Worm (Caenorhabditis elegans) whole organism, late embryonic: ENCODE measurements around the gene abi-1.

Source experiments
- C08G9.2 ChIP-seq: sonication (generic microtip); optimal IDR thresholded peaks from 2 replicates; lab custom pipeline; 2016; ENCODE audit warnings: mild to moderate bottlenecking, missing genetic modification characterization, moderate library complexity, missing compliant biosample characterization
- C38D4.7 ChIP-seq: fragments of 200-800 bp; sonication (Bioruptor generic); optimal IDR thresholded peaks from 2 replicates; lab custom pipeline; 2018; ENCODE audit warnings: mild to moderate bottlenecking, missing genetic modification characterization, moderate library complexity, missing compliant biosample characterization
- K02D7.2 ChIP-seq: sonication (generic microtip); optimal IDR thresholded peaks from 2 replicates; lab custom pipeline; 2017; ENCODE audit warnings: mild to moderate bottlenecking, missing genetic modification characterization, missing compliant biosample characterization
- ahr-1 ChIP-seq: sonication (generic microtip); optimal IDR thresholded peaks from 2 replicates; lab custom pipeline; 2016; ENCODE audit warnings: missing genetic modification characterization, missing compliant biosample characterization
- ama-1 ChIP-seq: fragments of 150-350 bp; optimal IDR thresholded peaks from 2 replicates; lab custom pipeline; 2014
- ceh-18 ChIP-seq: sonication (generic microtip); optimal IDR thresholded peaks from 2 replicates; lab custom pipeline; 2016; ENCODE audit warnings: missing genetic modification characterization, missing compliant biosample characterization
- ceh-2 ChIP-seq: sonication (generic microtip); optimal IDR thresholded peaks from 2 replicates; lab custom pipeline; 2016; ENCODE audit warnings: missing genotype, missing genetic modification characterization, missing compliant biosample characterization
- ceh-22 ChIP-seq: sonication (generic microtip); optimal IDR thresholded peaks from 2 replicates; lab custom pipeline; 2017; ENCODE audit warnings: missing biosample characterization, missing genetic modification characterization
- ceh-24 ChIP-seq: sonication (generic microtip); optimal IDR thresholded peaks from 2 replicates; lab custom pipeline; 2016; ENCODE audit warnings: mild to moderate bottlenecking, missing genetic modification characterization, missing compliant biosample characterization
- ceh-30 ChIP-seq: fragments of 150-350 bp; optimal IDR thresholded peaks from 2 replicates; lab custom pipeline; 2014; ENCODE audit warnings: missing biosample characterization, missing genetic modification characterization
- ceh-31 ChIP-seq: sonication (generic microtip); optimal IDR thresholded peaks from 2 replicates; lab custom pipeline; 2016; ENCODE audit warnings: missing genetic modification characterization, missing compliant biosample characterization
- ceh-34 ChIP-seq: sonication (generic microtip); optimal IDR thresholded peaks from 2 replicates; lab custom pipeline; 2016; ENCODE audit warnings: mild to moderate bottlenecking, missing genetic modification characterization, missing compliant biosample characterization
- ceh-48 ChIP-seq: sonication (generic microtip); optimal IDR thresholded peaks from 2 replicates; lab custom pipeline; 2016; ENCODE audit warnings: missing genetic modification characterization, inconsistent platforms, missing compliant biosample characterization
- ceh-6 ChIP-seq: fragments of 200-800 bp; sonication (Bioruptor generic); optimal IDR thresholded peaks from 2 replicates; lab custom pipeline; 2018; ENCODE audit warnings: mild to moderate bottlenecking, missing genetic modification characterization, missing compliant biosample characterization
- ceh-9 ChIP-seq: sonication (generic microtip); optimal IDR thresholded peaks from 2 replicates; lab custom pipeline; 2016; ENCODE audit warnings: mild to moderate bottlenecking, missing genetic modification characterization, inconsistent platforms, missing compliant biosample characterization
- che-1 ChIP-seq: sonication (generic microtip); optimal IDR thresholded peaks from 2 replicates; lab custom pipeline; 2016; ENCODE audit warnings: mild to moderate bottlenecking, missing genetic modification characterization, missing compliant biosample characterization
- dmd-4 ChIP-seq: sonication (generic microtip); optimal IDR thresholded peaks from 2 replicates; lab custom pipeline; 2016; ENCODE audit warnings: borderline replicate concordance, missing genetic modification characterization, missing compliant biosample characterization
- dve-1 ChIP-seq: sonication (generic microtip); optimal IDR thresholded peaks from 2 replicates; lab custom pipeline; 2017; ENCODE audit warnings: antibody characterized with exemption, mild to moderate bottlenecking, missing genetic modification characterization, missing compliant biosample characterization
- elt-2 ChIP-seq: sonication (generic microtip); optimal IDR thresholded peaks from 2 replicates; lab custom pipeline; 2016; ENCODE audit warnings: missing genetic modification reagents, missing genetic modification characterization, missing compliant biosample characterization
- elt-4 ChIP-seq: sonication (generic microtip); optimal IDR thresholded peaks from 2 replicates; lab custom pipeline; 2016; ENCODE audit warnings: missing genetic modification characterization, missing compliant biosample characterization
- ets-4 ChIP-seq: sonication (generic microtip); optimal IDR thresholded peaks from 2 replicates; lab custom pipeline; 2016; ENCODE audit warnings: missing genetic modification characterization, missing compliant biosample characterization
- eyg-1 ChIP-seq: sonication (generic microtip); optimal IDR thresholded peaks from 2 replicates; lab custom pipeline; 2016; ENCODE audit warnings: missing genotype, missing genetic modification characterization, missing compliant biosample characterization
- fax-1 ChIP-seq: sonication (generic microtip); optimal IDR thresholded peaks from 2 replicates; lab custom pipeline; 2016; ENCODE audit warnings: missing genotype, missing genetic modification characterization, missing compliant biosample characterization
- fkh-10 ChIP-seq: fragments of 150-350 bp; optimal IDR thresholded peaks from 2 replicates; lab custom pipeline; 2014; ENCODE audit warnings: missing biosample characterization, missing genetic modification reagents, missing genetic modification characterization
- hlh-6 ChIP-seq: sonication (generic microtip); optimal IDR thresholded peaks from 2 replicates; lab custom pipeline; 2016; ENCODE audit warnings: missing genotype, missing genetic modification characterization, missing compliant biosample characterization
- lim-6 ChIP-seq: sonication (generic microtip); optimal IDR thresholded peaks from 2 replicates; lab custom pipeline; 2016; ENCODE audit warnings: missing genetic modification characterization, missing compliant biosample characterization
- lin-11 ChIP-seq: fragments of 200-800 bp; sonication (Bioruptor generic); optimal IDR thresholded peaks from 2 replicates; lab custom pipeline; 2018; ENCODE audit warnings: mild to moderate bottlenecking, missing genetic modification characterization, missing compliant biosample characterization
- nfya-1 ChIP-seq: sonication (generic microtip); optimal IDR thresholded peaks from 2 replicates; lab custom pipeline; 2017; ENCODE audit warnings: missing genetic modification characterization, mild to moderate bottlenecking, missing compliant biosample characterization, antibody characterized with exemption, moderate library complexity
- nhr-11 ChIP-seq: fragments of 150-350 bp; optimal IDR thresholded peaks from 2 replicates; lab custom pipeline; 2014; ENCODE audit warnings: missing biosample characterization, missing genetic modification characterization
- odd-2 ChIP-seq: sonication (generic microtip); optimal IDR thresholded peaks from 2 replicates; lab custom pipeline; 2017; ENCODE audit warnings: antibody characterized with exemption, mild to moderate bottlenecking, missing genetic modification characterization, missing compliant biosample characterization
- pat-9 ChIP-seq: fragments of 200-800 bp; sonication (Bioruptor generic); optimal IDR thresholded peaks from 2 replicates; lab custom pipeline; 2018; ENCODE audit warnings: mild to moderate bottlenecking, missing genetic modification characterization, moderate library complexity, missing compliant biosample characterization
- pax-1 ChIP-seq: fragments of 150-350 bp; optimal IDR thresholded peaks from 2 replicates; lab custom pipeline; 2014; ENCODE audit warnings: missing biosample characterization, missing genetic modification characterization
- pha-4 ChIP-seq: fragments of 150-350 bp; optimal IDR thresholded peaks from 2 replicates; lab custom pipeline; 2018; ENCODE audit warnings: missing biosample characterization, missing genetic modification reagents, missing genetic modification characterization
- pqm-1 ChIP-seq: sonication (generic microtip); optimal IDR thresholded peaks from 2 replicates; lab custom pipeline; 2016; ENCODE audit warnings: missing genetic modification characterization, missing compliant biosample characterization
- pros-1 ChIP-seq: fragments of 150-350 bp; optimal IDR thresholded peaks from 2 replicates; lab custom pipeline; 2014; ENCODE audit warnings: missing biosample characterization, missing genetic modification reagents, missing genetic modification characterization
- rnt-1 ChIP-seq: sonication (generic microtip); optimal IDR thresholded peaks from 2 replicates; lab custom pipeline; 2016; ENCODE audit warnings: missing genetic modification characterization, missing compliant biosample characterization
- syd-9 ChIP-seq: sonication (generic microtip); optimal IDR thresholded peaks from 2 replicates; lab custom pipeline; 2016; ENCODE audit warnings: mild to moderate bottlenecking, missing genetic modification characterization, moderate library complexity, missing compliant biosample characterization
- tbx-2 ChIP-seq: sonication (generic microtip); optimal IDR thresholded peaks from 2 replicates; lab custom pipeline; 2016; ENCODE audit warnings: missing genetic modification characterization, missing compliant biosample characterization
- tbx-7 ChIP-seq: sonication (generic microtip); optimal IDR thresholded peaks from 2 replicates; lab custom pipeline; 2016; ENCODE audit warnings: missing genotype, missing genetic modification characterization, missing compliant biosample characterization
- ttx-3 ChIP-seq: sonication (generic microtip); optimal IDR thresholded peaks from 2 replicates; lab custom pipeline; 2016; ENCODE audit warnings: missing genetic modification reagents, missing genetic modification characterization, missing compliant biosample characterization
- unc-3 ChIP-seq, 2 experiments: fragments of 200-800 bp in 1 of 2; sonication (Bioruptor generic) in 1 of 2; sonication (generic microtip) in 1 of 2; conservative IDR thresholded peaks in 1 of 2; optimal IDR thresholded peaks in 1 of 2; 2 replicates each; pipeline versions ENCODE4 v1.3.6 to Lab custom; 2016 to 2022; ENCODE audit warnings: missing compliant biosample characterization in 2 of 2, missing genetic modification characterization in 2 of 2, missing genetic modification reagents in 1 of 2
- unc-42 ChIP-seq: sonication (generic microtip); optimal IDR thresholded peaks from 2 replicates; lab custom pipeline; 2016; ENCODE audit warnings: missing genotype, missing genetic modification characterization, missing compliant biosample characterization
- zip-5 ChIP-seq: sonication (generic microtip); optimal IDR thresholded peaks from 2 replicates; lab custom pipeline; 2016; ENCODE audit warnings: missing genetic modification characterization, missing compliant biosample characterization
- ztf-16 ChIP-seq: sonication (generic microtip); optimal IDR thresholded peaks from 2 replicates; lab custom pipeline; 2017; ENCODE audit warnings: missing genetic modification characterization, missing compliant biosample characterization

The abi-1 gene

DNA sequence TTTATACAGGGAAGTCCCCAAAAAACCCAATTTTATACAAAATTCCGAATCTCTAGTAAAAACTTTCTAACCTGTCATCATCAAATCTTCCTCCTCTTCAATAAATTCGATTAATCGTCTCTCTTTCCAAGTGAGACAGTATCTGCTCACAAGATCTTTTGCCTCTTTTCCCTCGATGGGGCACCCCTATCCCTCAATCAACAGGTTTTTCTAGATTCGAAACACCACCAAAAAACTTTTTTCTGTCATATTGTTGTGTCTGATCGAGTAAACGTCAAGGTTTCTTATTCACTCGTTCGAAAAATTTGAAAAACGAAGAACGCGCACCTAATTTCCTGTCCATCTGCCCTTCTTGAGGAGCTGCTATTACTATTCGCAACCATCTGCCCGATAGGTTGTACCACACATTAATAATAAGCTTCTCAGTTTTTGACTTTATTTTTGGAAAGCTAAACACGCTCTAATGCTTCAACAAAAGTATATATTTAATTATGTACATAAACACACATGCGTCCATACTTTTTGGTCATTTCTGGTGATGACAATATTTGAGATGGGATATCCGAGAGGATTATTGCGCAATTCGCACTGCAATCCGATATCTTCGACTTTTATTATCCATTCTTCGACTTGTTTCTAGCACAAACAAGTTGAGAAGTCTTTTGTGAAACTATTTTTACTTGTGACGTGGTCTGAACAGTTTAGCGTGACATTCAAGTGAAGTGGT, 26.7 kb upstream of the abi-1 start:
- TF ChIP-seq ztf-16 (tag; lab: Kevin White, UChicago): no peak
- TF ChIP-seq odd-2 (tag; lab: Kevin White, UChicago): no peak
- peak; percentile 20 for TF ChIP-seq ceh-34 (tag; lab: Kevin White, UChicago)

- TF ChIP-seq ceh-24 (no peak), tbx-2 (peak; percentile 17)
Observed at ce11 chrIII:5718385-5718784, 25.8 kb upstream of the abi-1 start.

ce11 chrIII:5717173-5717748, 24.7 kb upstream of the abi-1 start:
- no peak for TF ChIP-seq ceh-6 (GFP tag; lab: Kevin White, UChicago)
- TF ChIP-seq pqm-1 (tag; lab: Kevin White, UChicago): no peak
- TF ChIP-seq pros-1 (tag; lab: Kevin White, UChicago): no peak
- TF ChIP-seq nfya-1 (tag; lab: Kevin White, UChicago): no peak
- TF ChIP-seq ceh-9 (tag; lab: Kevin White, UChicago): no peak
- no peak for TF ChIP-seq pat-9 (tag; lab: Kevin White, UChicago)
- no peak for TF ChIP-seq rnt-1
- no peak for TF ChIP-seq elt-4 (tag; lab: Kevin White, UChicago)
- no peak for TF ChIP-seq lin-11 (tag; lab: Kevin White, UChicago)
- no peak for TF ChIP-seq fkh-10
- no peak for TF ChIP-seq dmd-4 (tag; lab: Kevin White, UChicago)
- TF ChIP-seq ceh-22: no peak
- TF ChIP-seq tbx-7 (tag; lab: Kevin White, UChicago): no peak
- TF ChIP-seq che-1 (tag; lab: Kevin White, UChicago): no peak
- TF ChIP-seq elt-2 (tag; lab: Kevin White, UChicago): no peak
- TF ChIP-seq ahr-1 (tag; lab: Kevin White, UChicago): no peak
- TF ChIP-seq ceh-24: no peak
- TF ChIP-seq ceh-31 (tag; lab: Kevin White, UChicago): no peak

ce11 chrIII:5715467-5715866, 22.9 kb upstream of the abi-1 start:
- peak; percentile 83 for TF ChIP-seq tbx-2
- peak; percentile 34 for TF ChIP-seq unc-42 (tag; lab: Kevin White, UChicago)
- TF ChIP-seq ceh-48 (tag; lab: Kevin White, UChicago): no peak
- no peak for TF ChIP-seq pat-9 (tag; lab: Kevin White, UChicago)
- peak; percentile 7 for TF ChIP-seq C08G9.2 (tag; lab: Kevin White, UChicago)
- no peak for TF ChIP-seq ttx-3 (tag; lab: Kevin White, UChicago)
- peak; percentile 36 for TF ChIP-seq ceh-2 (tag; lab: Kevin White, UChicago)
- no peak for TF ChIP-seq fax-1 (tag; lab: Kevin White, UChicago)
- TF ChIP-seq K02D7.2: no peak
- TF ChIP-seq pqm-1 (tag; lab: Kevin White, UChicago): no peak
- peak; percentile 61 for TF ChIP-seq hlh-6 (tag; lab: Kevin White, UChicago)
- peak; percentile 79 for TF ChIP-seq ets-4
- no peak for TF ChIP-seq lin-11 (tag; lab: Kevin White, UChicago)
- TF ChIP-seq C38D4.7: no peak
- no peak for TF ChIP-seq nhr-11 (tag; lab: Kevin White, UChicago)
- TF ChIP-seq zip-5 (tag; lab: Kevin White, UChicago): no peak
- TF ChIP-seq ceh-34 (tag; lab: Kevin White, UChicago): peak; percentile 66
- no peak for TF ChIP-seq unc-3 (GFP tag; conservative IDR thresholded peaks at IDR 0.05; lab: Robert Waterston, UW)
- no peak for TF ChIP-seq unc-3 (tag; optimal IDR thresholded peaks at IDR 0.05; lab: Kevin White, UChicago)
- TF ChIP-seq ceh-18 (tag; lab: Kevin White, UChicago): peak; percentile 40
- TF ChIP-seq pax-1 (tag; lab: Kevin White, UChicago): no peak
- TF ChIP-seq syd-9 (tag; lab: Kevin White, UChicago): peak; percentile 54
- peak; percentile 70 for TF ChIP-seq rnt-1
- TF ChIP-seq eyg-1 (tag; lab: Kevin White, UChicago): no peak
- TF ChIP-seq ama-1 (lab: Kevin White, UChicago): peak; percentile 60
- peak; percentile 12 for TF ChIP-seq lim-6
- no peak for TF ChIP-seq che-1 (tag; lab: Kevin White, UChicago)
- TF ChIP-seq pha-4 (tag; lab: Kevin White, UChicago): no peak
- TF ChIP-seq ztf-16 (tag; lab: Kevin White, UChicago): peak; percentile 3
- TF ChIP-seq dve-1 (tag; lab: Kevin White, UChicago): peak; percentile 24
- no peak for TF ChIP-seq ceh-30 (tag; lab: Kevin White, UChicago)
- TF ChIP-seq elt-4 (tag; lab: Kevin White, UChicago): no peak
- TF ChIP-seq odd-2 (tag; lab: Kevin White, UChicago): no peak
